Fruit fly (Drosophila melanogaster): ENCODE measurements around the gene slou.

slou gene

DNA sequence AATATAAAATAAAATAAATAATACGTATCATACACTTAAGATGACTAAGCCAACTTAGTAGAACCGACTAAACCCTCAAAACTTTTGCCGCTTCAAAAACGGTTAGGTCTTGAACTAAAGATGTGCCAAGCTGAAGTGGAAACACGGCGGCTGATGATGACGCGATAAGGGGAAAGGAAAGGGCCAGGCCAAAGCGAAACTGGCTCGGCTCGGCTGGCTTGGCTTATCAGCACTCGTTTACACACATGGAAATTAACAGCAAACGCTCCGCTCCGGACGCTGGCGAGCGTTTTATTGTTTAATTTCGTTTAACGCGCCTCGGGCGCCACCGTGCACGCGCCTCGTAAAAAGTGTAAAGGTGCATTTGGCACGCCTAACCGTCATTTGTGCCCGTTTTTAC lies 25.7 kb upstream of the slou start (continued):
- TF ChIP-seq CG11456 (GFP tag; IDR thresholded peaks at IDR 0.05) (no peak), Optix (GFP tag; IDR thresholded peaks at IDR 0.05) (no peak), Med (GFP tag) (peak; percentile 58), trh (GFP tag; optimal IDR thresholded peaks at IDR 0.05) (no peak), CG5180 (GFP tag; optimal IDR thresholded peaks at IDR 0.05) (no peak)

DNA sequence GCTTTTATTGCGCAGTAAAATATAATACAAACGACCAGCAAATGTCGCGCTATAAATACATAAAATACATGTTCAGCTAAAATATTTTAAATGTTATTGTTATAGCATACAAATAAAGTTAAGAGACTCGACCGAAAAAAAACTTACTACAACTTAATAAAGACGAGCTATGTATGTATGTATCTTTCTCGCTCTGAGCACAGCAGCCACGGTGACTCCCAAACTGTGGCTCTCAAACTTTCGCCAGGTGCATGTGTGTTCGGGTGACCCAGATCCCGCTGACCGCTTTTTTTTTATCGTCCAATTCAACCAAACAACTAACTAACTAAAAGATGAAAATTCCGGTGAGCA lies 25.1 kb upstream of the slou start:
- TF ChIP-seq CG9609 (GFP tag; optimal IDR thresholded peaks at IDR 0.05) (no peak), schlank (tag; optimal IDR thresholded peaks at IDR 0.05) (no peak), C15 (GFP tag; IDR thresholded peaks at IDR 0.05) (no peak), CG14014 (GFP tag; IDR thresholded peaks at IDR 0.05) (no peak), BEAF-32 (GFP tag; optimal IDR thresholded peaks at IDR 0.05) (no peak), cg (GFP tag; optimal IDR thresholded peaks at IDR 0.05) (peak; percentile 29), ERR (GFP tag; optimal IDR thresholded peaks at IDR 0.05) (no peak), Med (GFP tag) (peak; percentile 42), CG6854 (GFP tag; optimal IDR thresholded peaks at IDR 0.05) (peak; percentile 52), CG6654 (GFP tag; optimal IDR thresholded peaks at IDR 0.05) (peak; percentile 99), CG8290 (GFP tag; optimal IDR thresholded peaks at IDR 0.05) (no peak), CG8290 (tag; optimal IDR thresholded peaks at IDR 0.05) (peak in 1 of 2 experiments; percentile 22), nerfin-2 (GFP tag; IDR thresholded peaks at IDR 0.05; ENCODE audit: partially characterized antibody) (0 out of 2 replicates have a peak, but pooled peaks have one; percentile 17), Oaz (GFP tag; IDR thresholded peaks at IDR 0.05) (no peak), CG8281 (tag; optimal IDR thresholded peaks at IDR 0.05) (no peak), CG2199 (GFP tag; IDR thresholded peaks at IDR 0.05) (0 out of 3 replicates have a peak, but pooled peaks have one; percentile 46), CG17829 (tag; optimal IDR thresholded peaks at IDR 0.05) (no peak), slbo (GFP tag; IDR thresholded peaks at IDR 0.05) (no peak), tna (GFP tag; IDR thresholded peaks at IDR 0.05; ENCODE audit: partially characterized antibody) (0 out of 2 replicates have a peak, but pooled peaks have one; percentile 26), Oli (tag; optimal IDR thresholded peaks at IDR 0.05) (no peak), CG1792 (GFP tag; optimal IDR thresholded peaks at IDR 0.05) (no peak), CG11504 (tag; optimal IDR thresholded peaks at IDR 0.05) (peak; percentile 57), Hr3 (GFP tag; optimal IDR thresholded peaks at IDR 0.05) (peak; percentile 27), CG14710 (tag; optimal IDR thresholded peaks at IDR 0.05) (no peak), Stat92E (GFP tag; optimal IDR thresholded peaks at IDR 0.05) (peak in 1 of 3 experiments; percentile 64), cad (GFP tag; optimal IDR thresholded peaks at IDR 0.05) (peak; percentile 93), Trl (optimal IDR thresholded peaks at IDR 0.05) (peak in 1 of 2 experiments; percentile 60), Trl (GFP tag; optimal IDR thresholded peaks at IDR 0.05) (no peak), CG14050 (GFP tag; IDR thresholded peaks at IDR 0.05) (no peak), chm (GFP tag; IDR thresholded peaks at IDR 0.05) (no peak), NFAT (GFP tag; IDR thresholded peaks at IDR 0.05) (peak; percentile 24; the same call in 1 of the 2 replicates), abd-A (tag; optimal IDR thresholded peaks at IDR 0.05) (peak; percentile 54), sd (tag; optimal IDR thresholded peaks at IDR 0.05) (peak; percentile 56), chinmo (GFP tag; IDR thresholded peaks at IDR 0.05; ENCODE audit: partially characterized antibody) (peak; percentile 63; the same call in 1 of the 4 replicates), knrl (GFP tag; IDR thresholded peaks at IDR 0.05; ENCODE audit: partially characterized antibody) (0 out of 3 replicates have a peak, but pooled peaks have one; percentile 21), Rfx (GFP tag; IDR thresholded peaks at IDR 0.05) (0 out of 2 replicates have a peak, but pooled peaks have one; percentile 23), zfh1 (GFP tag; IDR thresholded peaks at IDR 0.05) (peak; percentile 38; the same call in 1 of the 3 replicates), HHEX (GFP tag; optimal IDR thresholded peaks at IDR 0.05) (no peak), tgo (GFP tag; IDR thresholded peaks at IDR 0.05) (no peak)

All from whole organism, embryonic.